Worm (Caenorhabditis elegans) whole organism, mixed stage, embryonic: ENCODE results near the gene C18G1.1.

ENCODE experiments used
- blmp-1 ChIP-seq: fragments of 150-350 bp; optimal IDR thresholded peaks from 2 replicates; lab custom pipeline; 2014; ENCODE audit warnings: missing biosample characterization, missing genetic modification characterization
- elt-3 ChIP-seq: fragments of 150-350 bp; optimal IDR thresholded peaks from 2 replicates; lab custom pipeline; 2014; ENCODE audit warnings: missing biosample characterization, missing genetic modification characterization
- flh-1 ChIP-seq: fragments of 200-800 bp; sonication (Bioruptor generic); optimal IDR thresholded peaks from 2 replicates; lab custom pipeline; 2018; ENCODE audit warnings: mild to moderate bottlenecking, missing genetic modification characterization, moderate library complexity, missing compliant biosample characterization
- ham-2 ChIP-seq: fragments of 200-800 bp; sonication (Bioruptor generic); optimal IDR thresholded peaks from 2 replicates; lab custom pipeline; 2018; ENCODE audit warnings: mild to moderate bottlenecking, missing genetic modification characterization, missing compliant biosample characterization
- lin-13 ChIP-seq: fragments of 150-350 bp; optimal IDR thresholded peaks from 2 replicates; lab custom pipeline; 2014; ENCODE audit warnings: missing biosample characterization, missing genetic modification characterization
- mab-5 ChIP-seq: fragments of 150-350 bp; optimal IDR thresholded peaks from 2 replicates; lab custom pipeline; 2014; ENCODE audit warnings: missing biosample characterization, missing genetic modification characterization
- mep-1 ChIP-seq: fragments of 150-350 bp; optimal IDR thresholded peaks from 2 replicates; lab custom pipeline; 2017; ENCODE audit warnings: missing biosample characterization, missing genetic modification reagents, missing genetic modification characterization, inconsistent platforms
- nhr-12 ChIP-seq: fragments of 150-350 bp; optimal IDR thresholded peaks from 2 replicates; lab custom pipeline; 2014; ENCODE audit warnings: missing biosample characterization, missing genetic modification characterization
- nhr-237 ChIP-seq: fragments of 150-350 bp; optimal IDR thresholded peaks from 2 replicates; lab custom pipeline; 2014; ENCODE audit warnings: missing biosample characterization, missing genetic modification characterization
- nhr-76 ChIP-seq: sonication (generic microtip); optimal IDR thresholded peaks from 2 replicates; lab custom pipeline; 2017; ENCODE audit warnings: missing biosample characterization, missing genetic modification characterization
- ztf-11 ChIP-seq: fragments of 150-350 bp; optimal IDR thresholded peaks from 2 replicates; lab custom pipeline; 2014; ENCODE audit warnings: missing biosample characterization, missing genetic modification characterization

ce11 chrV:4734608-4735007, 43.2 kb upstream of the C18G1.1 start:
- TF ChIP-seq mep-1: no peak
- no peak for TF ChIP-seq ztf-11 (tag; lab: Kevin White, UChicago)
- no peak for TF ChIP-seq nhr-12 (tag; lab: Kevin White, UChicago)
- TF ChIP-seq blmp-1 (tag; lab: Kevin White, UChicago): no peak
- TF ChIP-seq mab-5 (tag; lab: Kevin White, UChicago): no peak
- TF ChIP-seq lin-13 (tag; lab: Kevin White, UChicago): no peak
- TF ChIP-seq nhr-76 (tag; lab: Kevin White, UChicago): no peak
- no peak for TF ChIP-seq nhr-237
- no peak for TF ChIP-seq ham-2 (GFP tag; lab: Kevin White, UChicago)
- TF ChIP-seq elt-3 (tag; lab: Kevin White, UChicago): no peak
- no peak for TF ChIP-seq flh-1 (GFP tag; lab: Kevin White, UChicago)
